Worm (Caenorhabditis elegans): Measurements from ENCODE around the gene ins-8.
A peak's percentile ranks its signal among the peaks of the same experiment; 100 is the strongest.

Gene ins-8

ce11 chrIV:9651234-9651633 is 29.5 kb downstream of the ins-8 start, which contains the start of gene chca-1 (continued):
- TF ChIP-seq nhr-6 (tag; optimal IDR thresholded peaks at IDR 0.05): peak; percentile 33

- TF ChIP-seq hlh-30 (tag; optimal IDR thresholded peaks at IDR 0.05; ENCODE audit: insufficient read depth) (no peak), sdz-12 (GFP tag; optimal IDR thresholded peaks at IDR 0.05) (no peak), F10B5.3 (tag; optimal IDR thresholded peaks at IDR 0.05) (no peak), Y5F2A.4 (GFP tag; optimal IDR thresholded peaks at IDR 0.05) (no peak), F37D6.2 (tag; optimal IDR thresholded peaks at IDR 0.05) (no peak), nhr-11 (tag; optimal IDR thresholded peaks at IDR 0.05) (no peak), vab-7 (GFP tag; IDR thresholded peaks at IDR 0.05) (no peak), dmd-6 (GFP tag; IDR thresholded peaks at IDR 0.05) (no peak), hlh-11 (tag; optimal IDR thresholded peaks at IDR 0.05) (no peak), nhr-6 (tag; optimal IDR thresholded peaks at IDR 0.05) (no peak), F26F4.8 (GFP tag; conservative IDR thresholded peaks at IDR 0.05) (no peak), lin-29 (GFP tag; IDR thresholded peaks at IDR 0.05) (no peak), ces-1 (GFP tag; optimal IDR thresholded peaks at IDR 0.05) (no peak), egl-43 (GFP tag; IDR thresholded peaks at IDR 0.05) (no peak), lin-39 (tag; optimal IDR thresholded peaks at IDR 0.05) (no peak), daf-12 (tag; optimal IDR thresholded peaks at IDR 0.05) (no peak)
Observed at ce11 chrIV:9648682-9649081, 32.1 kb downstream of the ins-8 start, which contains the start of gene srm-3. srm-3 (plus strand) TSS chrIV:9648982.

- TF ChIP-seq nhr-11 (tag; optimal IDR thresholded peaks at IDR 0.05) (peak; percentile 11), nhr-111 (GFP tag; optimal IDR thresholded peaks at IDR 0.05) (no peak), D1046.2 (GFP tag; IDR thresholded peaks at IDR 0.05) (no peak), R02D3.7 (tag; optimal IDR thresholded peaks at IDR 0.05) (no peak), hmg-1.1 (GFP tag; IDR thresholded peaks at IDR 0.05) (peak; percentile 44; the same call in 1 of the 2 replicates), zip-11 (GFP tag; IDR thresholded peaks at IDR 0.05) (no peak), unc-62 (GFP tag; optimal IDR thresholded peaks at IDR 0.05 in 1 of 2) (peak in 1 of 2 experiments; percentile 76), unc-62 (tag; optimal IDR thresholded peaks at IDR 0.05) (no peak), nhr-28 (tag; optimal IDR thresholded peaks at IDR 0.05) (peak; percentile 56), dve-1 (tag; optimal IDR thresholded peaks at IDR 0.05; ENCODE audit: insufficient read depth) (peak; percentile 66), ceh-44 (GFP tag; IDR thresholded peaks at IDR 0.05) (no peak), mxl-3 (GFP tag; optimal IDR thresholded peaks at IDR 0.05) (peak; percentile 12), lsy-2 (tag; optimal IDR thresholded peaks at IDR 0.05) (peak in 1 of 2 experiments; percentile 27), mep-1 (tag; optimal IDR thresholded peaks at IDR 0.05) (peak; percentile 35), daf-16 (GFP tag; optimal IDR thresholded peaks at IDR 0.05) (no peak), daf-16 (tag; optimal IDR thresholded peaks at IDR 0.05) (peak; percentile 19), spr-3 (GFP tag; optimal IDR thresholded peaks at IDR 0.05) (no peak), hlh-30 (tag; optimal IDR thresholded peaks at IDR 0.05; ENCODE audit: insufficient read depth) (peak; percentile 28), cey-2 (tag; optimal IDR thresholded peaks at IDR 0.05; ENCODE audit: borderline replicate concordance, insufficient read depth) (peak; percentile 41), madf-9 (GFP tag; conservative IDR thresholded peaks at IDR 0.05) (0 out of 2 replicates have a peak, but pooled peaks have one; percentile 6), hlh-11 (tag; optimal IDR thresholded peaks at IDR 0.05) (peak; percentile 73)
Observed at ce11 chrIV:9647789-9648361, 32.9 kb downstream of the ins-8 start, which contains the start of gene amph-1. amph-1 (minus strand) TSS chrIV:9647873.

DNA sequence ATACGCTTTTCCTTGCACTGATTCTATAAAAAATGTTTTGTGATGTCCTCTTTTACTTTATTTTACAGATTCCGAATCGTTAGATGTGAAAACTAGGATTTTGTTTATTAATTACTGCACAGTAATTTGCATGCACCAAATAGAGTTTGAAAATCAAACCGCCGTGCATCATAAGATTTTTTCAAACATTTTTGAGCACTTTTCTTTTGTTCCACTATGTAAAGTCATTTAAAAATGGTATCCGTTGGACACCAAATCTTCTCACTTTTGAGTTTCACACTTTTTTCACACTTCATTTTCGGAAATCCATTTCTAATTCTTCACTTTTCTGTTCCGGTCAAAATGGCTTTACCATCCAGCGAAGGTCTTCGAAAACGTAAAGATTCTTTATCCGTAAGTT is 37.6 kb downstream of the ins-8 start, which contains the start of gene degl-2:
degl-2 (plus strand) TSS at position 301 of the 400 bp plus-strand sequence.
- TF ChIP-seq mxl-3 (GFP tag; optimal IDR thresholded peaks at IDR 0.05) (no peak), dmd-9 (GFP tag; IDR thresholded peaks at IDR 0.05) (no peak), saeg-2 (GFP tag; IDR thresholded peaks at IDR 0.05) (no peak), skn-1 (tag; optimal IDR thresholded peaks at IDR 0.05) (no peak), spr-1 (tag; optimal IDR thresholded peaks at IDR 0.05) (no peak), snpc-1.2 (GFP tag; IDR thresholded peaks at IDR 0.05) (no peak)
